Worm (Caenorhabditis elegans) whole organism, L4 larva: Measurements from ENCODE around the gene gnrr-4.
A peak's percentile ranks its signal among the peaks of the same experiment; 100 is the strongest.

Source experiments
- F10B5.3 ChIP-seq: sonication (generic microtip); optimal IDR thresholded peaks from 2 replicates; lab custom pipeline; 2016; ENCODE audit warnings: mild to moderate bottlenecking, missing genetic modification characterization, missing compliant biosample characterization
- F49E8.2 ChIP-seq: sonication (generic microtip); optimal IDR thresholded peaks from 2 replicates; lab custom pipeline; 2016; ENCODE audit warnings: missing compliant biosample characterization, mild to moderate bottlenecking, missing genetic modification characterization, borderline replicate concordance
- R02D3.7 ChIP-seq: fragments of 150-350 bp; sonication (generic microtip); optimal IDR thresholded peaks from 3 replicates; lab custom pipeline; 2014; ENCODE audit warnings: missing biosample characterization, missing genetic modification characterization
- T20F7.1 ChIP-seq: fragments of 200-800 bp; sonication (Bioruptor generic); optimal IDR thresholded peaks from 2 replicates; lab custom pipeline; 2018; ENCODE audit warnings: mild to moderate bottlenecking, missing genetic modification characterization, missing compliant biosample characterization
- Y105C5A.15 ChIP-seq: fragments of 200-800 bp; sonication (Bioruptor generic); IDR thresholded peaks from 2 replicates; pipeline ENCODE4 v1.3.6; 2022; ENCODE audit warnings: missing genetic modification characterization, missing compliant biosample characterization
- Y48G9A.11 ChIP-seq: fragments of 200-800 bp; sonication (Bioruptor generic); IDR thresholded peaks from 2 replicates; pipeline ENCODE4 v1.3.6; 2022; ENCODE audit warnings: missing genetic modification reagents, missing genetic modification characterization, missing compliant biosample characterization
- ZK337.2 ChIP-seq: fragments of 200-800 bp; sonication (Bioruptor generic); IDR thresholded peaks from 2 replicates; pipeline ENCODE4 v1.3.6; 2022; ENCODE audit warnings: missing genetic modification reagents, missing genetic modification characterization, missing compliant biosample characterization
- ZK546.5 ChIP-seq, 2 experiments: sonication (generic microtip); optimal IDR thresholded peaks; 2 replicates each; lab custom pipeline; 2017; ENCODE audit warnings: missing biosample characterization in 2 of 2, missing genetic modification characterization in 2 of 2
- aha-1 ChIP-seq: fragments of 150-350 bp; peaks from one replicate; lab custom pipeline; 2014; ENCODE audit warnings: missing biosample characterization, missing genetic modification characterization
- aly-2 ChIP-seq: sonication (generic microtip); optimal IDR thresholded peaks from 2 replicates; lab custom pipeline; 2018; ENCODE audit warnings: missing biosample characterization, missing genetic modification characterization
- arid-1 ChIP-seq: fragments of 200-800 bp; sonication (Bioruptor generic); conservative IDR thresholded peaks from 2 replicates; pipeline ENCODE4 v1.3.6; 2022; ENCODE audit warnings: missing genetic modification reagents, missing genetic modification characterization, missing compliant biosample characterization
- ceh-20 ChIP-seq: fragments of 200-800 bp; sonication (Bioruptor generic); IDR thresholded peaks from 2 replicates; pipeline ENCODE4 v1.3.6; 2022; ENCODE audit warnings: missing genetic modification reagents, missing genetic modification characterization, missing compliant biosample characterization
- ceh-28 ChIP-seq: fragments of 150-350 bp; optimal IDR thresholded peaks from 2 replicates; lab custom pipeline; 2014; ENCODE audit warnings: missing biosample characterization, missing genetic modification reagents, missing genetic modification characterization
- ceh-32 ChIP-seq: sonication (generic microtip); optimal IDR thresholded peaks from 2 replicates; lab custom pipeline; 2016; ENCODE audit warnings: mild to moderate bottlenecking, missing genetic modification characterization, missing compliant biosample characterization; ENCODE audit not compliant: poor library complexity
- ceh-44 ChIP-seq: fragments of 200-800 bp; sonication (Bioruptor generic); IDR thresholded peaks from 2 replicates; pipeline ENCODE4 v1.3.6; 2022; ENCODE audit warnings: missing genetic modification reagents, missing genetic modification characterization, missing compliant biosample characterization
- ceh-82 ChIP-seq: sonication (generic microtip); optimal IDR thresholded peaks from 2 replicates; lab custom pipeline; 2017; ENCODE audit warnings: missing biosample characterization, missing genetic modification characterization
- daf-16 ChIP-seq, 3 experiments: sonication (generic microtip); optimal IDR thresholded peaks; 2 replicates each; lab custom pipeline; 2016 to 2017; ENCODE audit warnings: missing genetic modification characterization in 3 of 3, missing genetic modification reagents in 3 of 3, mild to moderate bottlenecking in 2 of 3, missing compliant biosample characterization in 2 of 3, missing biosample characterization in 1 of 3, moderate library complexity in 1 of 3
- daf-8 ChIP-seq: fragments of 200-800 bp; sonication (Bioruptor generic); IDR thresholded peaks from 2 replicates; pipeline ENCODE4 v1.3.6; 2022; ENCODE audit warnings: missing genetic modification characterization, missing compliant biosample characterization
- dmd-6 ChIP-seq: fragments of 200-800 bp; sonication (Bioruptor generic); IDR thresholded peaks from 2 replicates; pipeline ENCODE4 v1.3.6; 2022; ENCODE audit warnings: missing genetic modification reagents, missing genetic modification characterization, missing compliant biosample characterization
- dmd-9 ChIP-seq: fragments of 200-800 bp; sonication (Bioruptor generic); IDR thresholded peaks from 2 replicates; pipeline ENCODE4 v1.3.6; 2022; ENCODE audit warnings: missing genetic modification reagents, missing genetic modification characterization, missing compliant biosample characterization
- dve-1 ChIP-seq: sonication (generic microtip); optimal IDR thresholded peaks from 2 replicates; lab custom pipeline; 2017; ENCODE audit warnings: antibody characterized with exemption, mild to moderate bottlenecking, missing genetic modification characterization, missing compliant biosample characterization; ENCODE audit not compliant: insufficient read depth
- egl-27 ChIP-seq: sonication (generic microtip); optimal IDR thresholded peaks from 3 replicates; lab custom pipeline; 2017; ENCODE audit warnings: missing biosample characterization, missing genetic modification reagents, missing genetic modification characterization
- gei-8 ChIP-seq: fragments of 200-800 bp; sonication (Bioruptor generic); optimal IDR thresholded peaks from 2 replicates; lab custom pipeline; 2018; ENCODE audit warnings: mild to moderate bottlenecking, missing genetic modification characterization, missing compliant biosample characterization
- hmg-1.1 ChIP-seq: fragments of 200-800 bp; sonication (Bioruptor generic); IDR thresholded peaks from 2 replicates; pipeline ENCODE4 v1.3.6; 2022; ENCODE audit warnings: missing genetic modification reagents, missing genetic modification characterization, missing compliant biosample characterization
- jun-1 ChIP-seq: fragments of 150-350 bp; optimal IDR thresholded peaks from 2 replicates; lab custom pipeline; 2014; ENCODE audit warnings: missing biosample characterization, missing genetic modification reagents, missing genetic modification characterization
- lin-1 ChIP-seq: fragments of 200-800 bp; sonication (Bioruptor generic); IDR thresholded peaks from 2 replicates; pipeline ENCODE4 v1.3.6; 2022; ENCODE audit warnings: missing genetic modification reagents, missing genetic modification characterization, missing compliant biosample characterization
- lin-15B ChIP-seq: fragments of 150-350 bp; sonication (generic microtip); optimal IDR thresholded peaks from 3 replicates; lab custom pipeline; 2014; ENCODE audit warnings: missing biosample characterization, missing genetic modification characterization
- lin-29 ChIP-seq: fragments of 200-800 bp; sonication (Bioruptor generic); IDR thresholded peaks from 2 replicates; pipeline ENCODE4 v1.3.6; 2022; ENCODE audit warnings: missing genetic modification reagents, missing genetic modification characterization, missing compliant biosample characterization
- lin-38 ChIP-seq: fragments of 200-800 bp; sonication (Bioruptor generic); IDR thresholded peaks from 2 replicates; pipeline ENCODE4 v1.3.6; 2022; ENCODE audit warnings: missing genetic modification reagents, missing genetic modification characterization, missing compliant biosample characterization
- lsy-2 ChIP-seq, 2 experiments: fragments of 150-350 bp in 1 of 2; sonication (generic microtip) in 1 of 2; optimal IDR thresholded peaks; 2 replicates each; lab custom pipeline; 2014 to 2017; ENCODE audit warnings: missing biosample characterization in 2 of 2, missing genetic modification characterization in 2 of 2
- madf-5 ChIP-seq, 2 experiments: fragments of 200-800 bp; sonication (Bioruptor generic); IDR thresholded peaks; 2 replicates each; pipeline ENCODE4 v1.3.6; 2022; ENCODE audit warnings: missing compliant biosample characterization in 2 of 2, missing genetic modification characterization in 2 of 2
- mdl-1 ChIP-seq, 2 experiments: fragments of 150-350 bp in 1 of 2; sonication (generic microtip) in 1 of 2; optimal IDR thresholded peaks; 2 replicates each; lab custom pipeline; 2014 to 2017; ENCODE audit warnings: missing biosample characterization in 2 of 2, missing genetic modification characterization in 2 of 2
- mes-2 ChIP-seq: sonication (generic microtip); optimal IDR thresholded peaks from 2 replicates; lab custom pipeline; 2016; ENCODE audit warnings: missing genotype, mild to moderate bottlenecking, missing genetic modification characterization, missing compliant biosample characterization; ENCODE audit not compliant: poor library complexity, severe bottlenecking
- mxl-3 ChIP-seq: fragments of 200-800 bp; sonication (Bioruptor generic); optimal IDR thresholded peaks from 2 replicates; lab custom pipeline; 2018; ENCODE audit warnings: mild to moderate bottlenecking, missing genetic modification characterization, missing compliant biosample characterization
- nhr-11 ChIP-seq: fragments of 150-350 bp; optimal IDR thresholded peaks from 2 replicates; lab custom pipeline; 2014; ENCODE audit warnings: missing biosample characterization, missing genetic modification characterization
- nhr-28 ChIP-seq: fragments of 150-350 bp; optimal IDR thresholded peaks from 2 replicates; lab custom pipeline; 2014; ENCODE audit warnings: missing biosample characterization, missing genetic modification characterization
- nhr-48 ChIP-seq: sonication (generic microtip); optimal IDR thresholded peaks from 2 replicates; lab custom pipeline; 2016; ENCODE audit warnings: mild to moderate bottlenecking, missing genetic modification characterization, missing compliant biosample characterization
- php-3 ChIP-seq: fragments of 200-800 bp; sonication (Bioruptor generic); IDR thresholded peaks from 2 replicates; pipeline ENCODE4 v1.3.6; 2022; ENCODE audit warnings: missing genetic modification reagents, missing genetic modification characterization, missing compliant biosample characterization
- pqm-1 ChIP-seq: sonication (generic microtip); optimal IDR thresholded peaks from 2 replicates; lab custom pipeline; 2017; ENCODE audit warnings: missing biosample characterization, missing genetic modification characterization
- saeg-2 ChIP-seq: fragments of 200-800 bp; sonication (Bioruptor generic); IDR thresholded peaks from 2 replicates; pipeline ENCODE4 v1.3.6; 2022; ENCODE audit warnings: missing genetic modification reagents, missing genetic modification characterization, missing compliant biosample characterization
- set-16 ChIP-seq: fragments of 200-800 bp; sonication (Bioruptor generic); IDR thresholded peaks from 2 replicates; pipeline ENCODE4 v1.3.6; 2022; ENCODE audit warnings: missing genetic modification reagents, missing genetic modification characterization, missing compliant biosample characterization
- spr-3 ChIP-seq: fragments of 200-800 bp; sonication (Bioruptor generic); optimal IDR thresholded peaks from 2 replicates; lab custom pipeline; 2018; ENCODE audit warnings: mild to moderate bottlenecking, missing genetic modification characterization, missing compliant biosample characterization
- tra-1 ChIP-seq: fragments of 200-800 bp; sonication (Bioruptor generic); IDR thresholded peaks from 2 replicates; pipeline ENCODE4 v1.3.6; 2022; ENCODE audit warnings: missing genetic modification reagents, missing genetic modification characterization, missing compliant biosample characterization
- unc-130 ChIP-seq: sonication (generic microtip); optimal IDR thresholded peaks from 2 replicates; lab custom pipeline; 2016; ENCODE audit warnings: missing genetic modification reagents, missing genetic modification characterization, missing compliant biosample characterization
- unc-39 ChIP-seq: sonication (generic microtip); optimal IDR thresholded peaks from 2 replicates; lab custom pipeline; 2017; ENCODE audit warnings: missing biosample characterization, missing genetic modification characterization
- unc-62 ChIP-seq, 3 experiments: fragments of 150-350 bp in 1 of 3; sonication (generic microtip); optimal IDR thresholded peaks in 2 of 3; peaks in 1 of 3; 1 replicate in 1 of 3; 2 replicates in 2 of 3; lab custom pipeline; 2014 to 2017; ENCODE audit warnings: missing biosample characterization in 3 of 3, missing genetic modification characterization in 3 of 3, missing genetic modification reagents in 3 of 3, missing genotype in 1 of 3
- zip-2 ChIP-seq: fragments of 150-350 bp; optimal IDR thresholded peaks from 2 replicates; lab custom pipeline; 2014; ENCODE audit warnings: missing biosample characterization, missing genetic modification characterization
- ztf-7 ChIP-seq: fragments of 150-350 bp; optimal IDR thresholded peaks from 2 replicates; lab custom pipeline; 2014; ENCODE audit warnings: missing biosample characterization, missing genetic modification characterization

Gene gnrr-4

DNA sequence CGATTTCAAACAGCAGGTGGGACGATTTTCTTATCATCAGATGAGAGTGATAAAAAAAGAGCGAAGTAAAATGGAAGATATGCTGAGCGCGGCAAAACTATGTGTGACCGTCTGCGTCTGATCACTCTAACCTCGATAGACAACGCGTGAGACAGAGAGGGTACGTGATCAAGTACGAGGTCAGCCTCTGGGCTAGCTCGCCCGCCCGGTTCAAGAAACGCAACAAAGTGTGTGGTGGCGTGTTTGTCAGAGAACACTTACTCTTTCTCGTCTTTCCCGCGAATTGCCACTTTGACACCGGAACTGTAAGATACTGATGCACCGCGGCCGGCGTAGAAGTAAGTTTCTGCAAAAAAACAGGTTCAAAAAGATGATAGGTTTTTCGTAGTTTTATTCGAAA is 46.9 kb downstream of the gnrr-4 start (continued):
- TF ChIP-seq unc-130 = no peak
- no peak for TF ChIP-seq aly-2
- TF ChIP-seq aha-1 (tag; lab: Kevin White, UChicago) = peak; percentile 78
- TF ChIP-seq lin-15B = no peak
- TF ChIP-seq unc-62 (GFP tag; optimal IDR thresholded peaks at IDR 0.05 in 1 of 2; lab: Kevin White, UChicago) = peak in 1 of 2 experiments; percentile 61
- no peak for TF ChIP-seq unc-62 (tag; optimal IDR thresholded peaks at IDR 0.05; lab: Kevin White, UChicago)
- peak; percentile 38; the same call in 1 of the 2 replicates for TF ChIP-seq hmg-1.1
- peak; percentile 78 for TF ChIP-seq mxl-3 (GFP tag; lab: Kevin White, UChicago)
- TF ChIP-seq jun-1 (tag; lab: Kevin White, UChicago) = no peak
- no peak for TF ChIP-seq lin-38 (GFP tag; lab: Robert Waterston, UW)
- TF ChIP-seq daf-16 (GFP tag; optimal IDR thresholded peaks at IDR 0.05; lab: Kevin White, UChicago) = peak in 1 of 2 experiments; percentile 2
- TF ChIP-seq daf-16 (tag; optimal IDR thresholded peaks at IDR 0.05; lab: Kevin White, UChicago) = peak; percentile 77
- TF ChIP-seq nhr-48 = peak; percentile 16
- peak; percentile 65 for TF ChIP-seq pqm-1 (tag; lab: Kevin White, UChicago)
- no peak for TF ChIP-seq ceh-44 (GFP tag; lab: Robert Waterston, UW)
- TF ChIP-seq ZK546.5 (tag; optimal IDR thresholded peaks at IDR 0.05; lab: Kevin White, UChicago) = no peak
- no peak for TF ChIP-seq ceh-82 (tag; lab: Kevin White, UChicago)

DNA sequence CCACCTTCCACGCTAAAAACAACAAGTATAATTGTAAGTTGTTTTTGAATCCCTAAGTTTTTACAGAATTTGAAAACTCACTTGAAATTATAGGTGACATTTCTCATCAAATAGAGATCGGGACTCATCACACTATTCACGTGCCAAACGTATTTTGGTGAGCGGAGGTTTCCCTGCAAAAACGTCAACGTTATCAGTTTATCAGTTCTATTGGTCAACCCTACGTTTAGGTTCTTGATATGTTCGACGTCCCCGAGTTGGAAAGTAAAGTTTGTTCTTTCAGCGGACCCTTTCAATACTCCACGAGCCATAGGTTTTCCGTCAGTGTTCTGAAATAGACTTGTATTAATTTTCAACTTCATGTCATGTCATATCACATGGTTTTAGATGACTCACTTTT is 47.7 kb downstream of the gnrr-4 start:
- TF ChIP-seq dve-1 (tag; lab: Kevin White, UChicago) (peak; percentile 29), dmd-6 (peak; percentile 41), R02D3.7 (tag; lab: Kevin White, UChicago) (no peak), ceh-28 (tag; lab: Kevin White, UChicago) (no peak), Y48G9A.11 (GFP tag; lab: Robert Waterston, UW) (no peak), gei-8 (GFP tag; lab: Kevin White, UChicago) (no peak), mdl-1 (tag; optimal IDR thresholded peaks at IDR 0.05; lab: Kevin White, UChicago) (peak in 1 of 2 experiments; percentile 6), zip-2 (tag; lab: Kevin White, UChicago) (no peak), madf-5 (GFP tag; IDR thresholded peaks at IDR 0.05; lab: Robert Waterston, UW) (no peak), saeg-2 (no peak), Y105C5A.15 (GFP tag; lab: Robert Waterston, UW) (no peak), F49E8.2 (tag; lab: Kevin White, UChicago) (no peak), arid-1 (no peak), ceh-44 (GFP tag; lab: Robert Waterston, UW) (no peak), nhr-28 (peak; percentile 58), unc-39 (tag; lab: Kevin White, UChicago) (no peak), ztf-7 (tag; lab: Kevin White, UChicago) (no peak), egl-27 (tag; lab: Kevin White, UChicago) (no peak), lsy-2 (tag; optimal IDR thresholded peaks at IDR 0.05; lab: Kevin White, UChicago) (no peak), T20F7.1 (no peak), ceh-32 (tag; lab: Kevin White, UChicago) (no peak), spr-3 (GFP tag; lab: Kevin White, UChicago) (no peak), nhr-11 (tag; lab: Kevin White, UChicago) (no peak), daf-8 (GFP tag; lab: Robert Waterston, UW) (no peak), lin-1 (GFP tag; lab: Robert Waterston, UW) (no peak), set-16 (GFP tag; lab: Robert Waterston, UW) (no peak), lin-15B (no peak), ZK337.2 (no peak), tra-1 (GFP tag; lab: Robert Waterston, UW) (no peak), lin-29 (GFP tag; lab: Robert Waterston, UW) (no peak), dmd-9 (GFP tag; lab: Robert Waterston, UW) (no peak), mes-2 (tag; lab: Kevin White, UChicago) (peak; percentile 11), F10B5.3 (no peak), unc-62 (GFP tag; optimal IDR thresholded peaks at IDR 0.05 in 1 of 2; lab: Kevin White, UChicago) (peak in 1 of 2 experiments; percentile 93), unc-62 (tag; optimal IDR thresholded peaks at IDR 0.05; lab: Kevin White, UChicago) (no peak), php-3 (GFP tag; lab: Robert Waterston, UW) (no peak), daf-16 (GFP tag; optimal IDR thresholded peaks at IDR 0.05; lab: Kevin White, UChicago) (no peak), daf-16 (tag; optimal IDR thresholded peaks at IDR 0.05; lab: Kevin White, UChicago) (peak; percentile 33), ceh-20 (GFP tag; lab: Robert Waterston, UW) (no peak), pqm-1 (tag; lab: Kevin White, UChicago) (peak; percentile 17)
